Fruit fly (Drosophila melanogaster) whole organism, embryonic: Measurements from ENCODE around the gene CG34287.

Experiments used
- Antp ChIP-seq: fragments of 200-800 bp; sonication (Bioruptor generic); optimal IDR thresholded peaks from 3 replicates; lab custom pipeline; 2016; ENCODE audit warnings: missing biosample characterization, missing genetic modification characterization
- B-H1 ChIP-seq: fragments of 200-800 bp; sonication (Bioruptor generic); IDR thresholded peaks from 3 replicates; pipeline ENCODE4 v1.3.6; 2022; ENCODE audit warnings: missing biosample characterization, missing genetic modification characterization
- CG10267 ChIP-seq: fragments of 200-800 bp; sonication (Bioruptor generic); optimal IDR thresholded peaks from 2 replicates; lab custom pipeline; 2018; ENCODE audit warnings: missing biosample characterization, mild to moderate bottlenecking, missing genetic modification characterization, moderate library complexity
- CG10366 ChIP-seq: fragments of 200-800 bp; sonication (Bioruptor generic); IDR thresholded peaks from 2 replicates; pipeline ENCODE4 v1.3.6; 2022; ENCODE audit warnings: missing biosample characterization, missing genetic modification characterization
- CG11247 ChIP-seq: fragments of 200-800 bp; sonication (Bioruptor generic); IDR thresholded peaks from 2 replicates; pipeline ENCODE4 v1.3.6; 2022; ENCODE audit warnings: missing biosample characterization, missing genetic modification characterization
- CG11723 ChIP-seq: fragments of 200-800 bp; sonication (Bioruptor generic); optimal IDR thresholded peaks from 2 replicates; lab custom pipeline; 2017; ENCODE audit warnings: missing biosample characterization, mild to moderate bottlenecking, missing genetic modification characterization
- CG12071 ChIP-seq: fragments of 200-800 bp; sonication (Bioruptor generic); optimal IDR thresholded peaks from 3 replicates; lab custom pipeline; 2018; ENCODE audit warnings: missing biosample characterization, mild to moderate bottlenecking, missing genetic modification characterization
- CG12104 ChIP-seq: fragments of 200-800 bp; sonication (Bioruptor generic); optimal IDR thresholded peaks from 3 replicates; lab custom pipeline; 2016; ENCODE audit warnings: missing biosample characterization, missing genetic modification characterization
- CG12744 ChIP-seq: fragments of 200-800 bp; sonication (Bioruptor generic); optimal IDR thresholded peaks from 2 replicates; lab custom pipeline; 2016; ENCODE audit warnings: missing biosample characterization, missing genetic modification characterization
- CG13287 ChIP-seq: fragments of 200-800 bp; sonication (Bioruptor generic); IDR thresholded peaks from 2 replicates; pipeline ENCODE4 v1.3.6; 2022; ENCODE audit warnings: missing biosample characterization, missing genetic modification characterization; ENCODE audit not compliant: partially characterized antibody
- CG15514 ChIP-seq: fragments of 200-800 bp; sonication (Bioruptor generic); optimal IDR thresholded peaks from 3 replicates; lab custom pipeline; 2017; ENCODE audit warnings: missing biosample characterization, missing genetic modification characterization, mild to moderate bottlenecking, moderate library complexity, missing genetic modification reagents
- CG1602 ChIP-seq: fragments of 200-800 bp; sonication (Bioruptor generic); optimal IDR thresholded peaks from 3 replicates; lab custom pipeline; 2016; ENCODE audit warnings: missing biosample characterization, missing genetic modification characterization
- CG17186 ChIP-seq: fragments of 200-800 bp; sonication (Bioruptor generic); optimal IDR thresholded peaks from 3 replicates; lab custom pipeline; 2017; ENCODE audit warnings: missing biosample characterization, missing genetic modification reagents, missing genetic modification characterization
- CG2889 ChIP-seq: fragments of 200-800 bp; sonication (Bioruptor generic); IDR thresholded peaks from 3 replicates; pipeline ENCODE4 v1.3.6; 2022; ENCODE audit warnings: missing biosample characterization, missing genetic modification characterization
- CG3163 ChIP-seq: fragments of 200-800 bp; sonication (Bioruptor generic); optimal IDR thresholded peaks from 3 replicates; lab custom pipeline; 2016; ENCODE audit warnings: missing biosample characterization, missing genetic modification characterization
- CG34224 ChIP-seq: fragments of 200-800 bp; sonication (Bioruptor generic); IDR thresholded peaks from 3 replicates; pipeline ENCODE4 v1.3.6; 2022; ENCODE audit warnings: missing biosample characterization, missing genetic modification characterization; ENCODE audit not compliant: partially characterized antibody
- CG6791 ChIP-seq: fragments of 200-800 bp; sonication (Bioruptor generic); IDR thresholded peaks from 3 replicates; pipeline ENCODE4 v1.3.6; 2022; ENCODE audit warnings: missing biosample characterization, missing genetic modification characterization; ENCODE audit not compliant: partially characterized antibody
- CG6854 ChIP-seq: fragments of 200-800 bp; sonication (Bioruptor generic); optimal IDR thresholded peaks from 3 replicates; lab custom pipeline; 2017; ENCODE audit warnings: missing biosample characterization, mild to moderate bottlenecking, missing genetic modification characterization
- CG8290 ChIP-seq, 3 experiments: fragments of 200-800 bp; sonication (Bioruptor generic); optimal IDR thresholded peaks; 2 replicates each; lab custom pipeline; 2016 to 2019; ENCODE audit warnings: missing biosample characterization in 3 of 3, missing genetic modification characterization in 3 of 3, mild to moderate bottlenecking in 2 of 3, moderate library complexity in 1 of 3
- CG8765 ChIP-seq: fragments of 200-800 bp; sonication (Bioruptor generic); IDR thresholded peaks from 2 replicates; pipeline ENCODE4 v1.3.6; 2022; ENCODE audit warnings: missing biosample characterization, missing genetic modification characterization
- CG9609 ChIP-seq: fragments of 200-800 bp; sonication (Bioruptor generic); optimal IDR thresholded peaks from 3 replicates; lab custom pipeline; 2016; ENCODE audit warnings: missing biosample characterization, missing genetic modification characterization
- CG9727 ChIP-seq: fragments of 200-800 bp; sonication (Bioruptor generic); optimal IDR thresholded peaks from 3 replicates; lab custom pipeline; 2017; ENCODE audit warnings: missing biosample characterization, mild to moderate bottlenecking, missing genetic modification characterization
- CG9932 ChIP-seq: fragments of 200-800 bp; sonication (Bioruptor generic); IDR thresholded peaks from 2 replicates; pipeline ENCODE4 v1.3.6; 2022; ENCODE audit warnings: missing biosample characterization, missing genetic modification characterization
- CHES-1-like ChIP-seq: fragments of 200-800 bp; sonication (Bioruptor generic); optimal IDR thresholded peaks from 2 replicates; lab custom pipeline; 2016; ENCODE audit warnings: missing biosample characterization, missing genetic modification characterization
- Dfd ChIP-seq, 2 experiments: fragments of >200 bp; optimal IDR thresholded peaks; 2 replicates each; lab custom pipeline; 2017; ENCODE audit warnings: missing biosample characterization in 2 of 2, missing genetic modification characterization in 2 of 2
- Gsc ChIP-seq: fragments of 200-800 bp; sonication (Bioruptor generic); IDR thresholded peaks from 2 replicates; pipeline ENCODE4 v1.3.6; 2022; ENCODE audit warnings: missing biosample characterization, missing genetic modification characterization
- Hr3 ChIP-seq: fragments of 200-800 bp; sonication (Bioruptor generic); optimal IDR thresholded peaks from 3 replicates; lab custom pipeline; 2016; ENCODE audit warnings: missing biosample characterization, missing genetic modification characterization
- Hsf ChIP-seq: fragments of 200-800 bp; sonication (Bioruptor generic); optimal IDR thresholded peaks from 3 replicates; lab custom pipeline; 2016; ENCODE audit warnings: missing biosample characterization, missing genetic modification characterization
- MBD-R2 ChIP-seq: fragments of 200-800 bp; sonication (Bioruptor generic); IDR thresholded peaks from 2 replicates; pipeline ENCODE4 v1.3.6; 2022; ENCODE audit warnings: missing biosample characterization, missing genetic modification characterization
- MESR4 ChIP-seq: fragments of 200-800 bp; sonication (Bioruptor generic); optimal IDR thresholded peaks from 2 replicates; lab custom pipeline; 2018; ENCODE audit warnings: missing biosample characterization, mild to moderate bottlenecking, missing genetic modification characterization, moderate library complexity
- Meics ChIP-seq: fragments of 200-800 bp; sonication (Bioruptor generic); optimal IDR thresholded peaks from 2 replicates; lab custom pipeline; 2017; ENCODE audit warnings: missing biosample characterization, mild to moderate bottlenecking, missing genetic modification characterization
- Myb ChIP-seq: fragments of 200-800 bp; sonication (Bioruptor generic); optimal IDR thresholded peaks from 2 replicates; lab custom pipeline; 2016; ENCODE audit warnings: missing biosample characterization, missing genetic modification characterization
- NC2α ChIP-seq: fragments of 200-800 bp; sonication (Bioruptor generic); optimal IDR thresholded peaks from 2 replicates; lab custom pipeline; 2016; ENCODE audit warnings: missing biosample characterization, missing genetic modification characterization
- Pdp1 ChIP-seq, 2 experiments: fragments of 200-800 bp; sonication (Bioruptor generic); optimal IDR thresholded peaks; 3 replicates each; lab custom pipeline; 2016; ENCODE audit warnings: missing biosample characterization in 2 of 2, missing genetic modification characterization in 2 of 2, mild to moderate bottlenecking in 1 of 2, moderate library complexity in 1 of 2
- Poxn ChIP-seq: fragments of 200-800 bp; sonication (Bioruptor generic); IDR thresholded peaks from 2 replicates; pipeline ENCODE4 v1.3.6; 2022; ENCODE audit warnings: missing biosample characterization, missing genetic modification characterization
- TFAM ChIP-seq: fragments of 200-800 bp; sonication (Bioruptor generic); optimal IDR thresholded peaks from 2 replicates; lab custom pipeline; 2017; ENCODE audit warnings: missing biosample characterization, missing genetic modification characterization, inconsistent platforms
- bab2 ChIP-seq: fragments of 200-800 bp; sonication (Bioruptor generic); optimal IDR thresholded peaks from 2 replicates; lab custom pipeline; 2016; ENCODE audit warnings: missing biosample characterization, missing genetic modification characterization
- btn ChIP-seq: fragments of 200-800 bp; sonication (Bioruptor generic); optimal IDR thresholded peaks from 2 replicates; lab custom pipeline; 2016; ENCODE audit warnings: missing biosample characterization, missing genetic modification characterization
- dpn ChIP-seq, 2 experiments: fragments of 200-800 bp; sonication (Bioruptor generic); optimal IDR thresholded peaks; 3 replicates each; lab custom pipeline; 2016; ENCODE audit warnings: missing biosample characterization in 2 of 2, missing genetic modification characterization in 2 of 2
- ewg ChIP-seq: fragments of 200-800 bp; sonication (Bioruptor generic); optimal IDR thresholded peaks from 3 replicates; lab custom pipeline; 2017; ENCODE audit warnings: mild to moderate bottlenecking, missing biosample characterization, missing genetic modification reagents, missing genetic modification characterization
- fd102C ChIP-seq: fragments of 200-800 bp; sonication (Bioruptor generic); optimal IDR thresholded peaks from 2 replicates; lab custom pipeline; 2018; ENCODE audit warnings: missing biosample characterization, mild to moderate bottlenecking, missing genetic modification characterization, moderate library complexity
- fd96Cb ChIP-seq: fragments of 200-800 bp; sonication (Bioruptor generic); optimal IDR thresholded peaks from 2 replicates; lab custom pipeline; 2018; ENCODE audit warnings: missing biosample characterization, mild to moderate bottlenecking, missing genetic modification characterization, moderate library complexity
- hkb ChIP-seq, 2 experiments: fragments of 200-800 bp in 1 of 2; fragments of >200 bp in 1 of 2; sonication (Bioruptor generic) in 1 of 2; IDR thresholded peaks in 1 of 2; optimal IDR thresholded peaks in 1 of 2; 2 replicates each; pipeline versions ENCODE4 v1.3.6 to Lab custom; 2017 to 2022; ENCODE audit warnings: missing biosample characterization in 1 of 2, missing genetic modification characterization in 1 of 2
- inv ChIP-seq: fragments of 200-800 bp; sonication (Bioruptor generic); IDR thresholded peaks from 2 replicates; pipeline ENCODE4 v1.3.6; 2022; ENCODE audit warnings: missing biosample characterization, missing genetic modification characterization; ENCODE audit not compliant: partially characterized antibody
- mam ChIP-seq: fragments of 200-800 bp; sonication (Bioruptor generic); optimal IDR thresholded peaks from 3 replicates; lab custom pipeline; 2016; ENCODE audit warnings: missing biosample characterization, missing genetic modification characterization
- nerfin-1 ChIP-seq: fragments of 200-800 bp; sonication (Bioruptor generic); optimal IDR thresholded peaks from 3 replicates; lab custom pipeline; 2019; ENCODE audit warnings: missing biosample characterization, mild to moderate bottlenecking, missing genetic modification characterization, moderate library complexity
- slou ChIP-seq: fragments of 200-800 bp; sonication (Bioruptor generic); optimal IDR thresholded peaks from 3 replicates; lab custom pipeline; 2016; ENCODE audit warnings: missing biosample characterization, missing genetic modification characterization
- tx ChIP-seq: fragments of 200-800 bp; sonication (Bioruptor generic); optimal IDR thresholded peaks from 2 replicates; lab custom pipeline; 2016; ENCODE audit warnings: missing biosample characterization, missing genetic modification characterization
- vfl ChIP-seq: fragments of 200-800 bp; sonication (Bioruptor generic); optimal IDR thresholded peaks from 2 replicates; lab custom pipeline; 2016; ENCODE audit warnings: missing biosample characterization, missing genetic modification characterization
- zfh2 ChIP-seq: fragments of 200-800 bp; sonication (Bioruptor generic); optimal IDR thresholded peaks from 2 replicates; lab custom pipeline; 2016; ENCODE audit warnings: missing biosample characterization, missing genetic modification characterization

Gene CG34287

dm6 chr3R:5856215-5856614 lies 3.1 kb downstream of the CG34287 start, which contains the start of the genes disp and ECSIT (continued):
- TF ChIP-seq Myb (GFP tag; lab: Kevin White, UChicago) (peak; percentile 28), btn (GFP tag; lab: Kevin White, UChicago) (peak; percentile 3), Poxn (GFP tag; lab: Robert Waterston, UW) (no peak), NC2α (GFP tag; lab: Kevin White, UChicago) (no peak), slou (no peak), CG13287 (GFP tag; lab: Robert Waterston, UW) (peak; percentile 33; the same call in 1 of the 2 replicates), CHES-1-like (GFP tag; lab: Kevin White, UChicago) (peak; percentile 27), CG9609 (GFP tag; lab: Kevin White, UChicago) (peak; percentile 40), Antp (GFP tag; lab: Kevin White, UChicago) (peak; percentile 8), Meics (GFP tag; lab: Kevin White, UChicago) (no peak), fd102C (GFP tag; lab: Kevin White, UChicago) (no peak), vfl (GFP tag; lab: Kevin White, UChicago) (peak; percentile 27), B-H1 (no peak), CG1602 (GFP tag; lab: Kevin White, UChicago) (peak; percentile 12), MBD-R2 (GFP tag; lab: Robert Waterston, UW) (peak; percentile 81), CG8765 (GFP tag; lab: Robert Waterston, UW) (no peak), CG12744 (no peak), tx (GFP tag; lab: Kevin White, UChicago) (peak; percentile 16), CG9932 (GFP tag; lab: Robert Waterston, UW) (peak; percentile 31), CG6854 (peak; percentile 6), hkb (optimal IDR thresholded peaks at IDR 0.05; lab: Kevin White, UChicago) (peak; percentile 79), hkb (GFP tag; IDR thresholded peaks at IDR 0.05; lab: Robert Waterston, UW) (no peak), TFAM (no peak), inv (GFP tag; lab: Robert Waterston, UW) (no peak), mam (GFP tag; lab: Kevin White, UChicago) (peak; percentile 32), Hr3 (peak; percentile 22), zfh2 (GFP tag; lab: Kevin White, UChicago) (peak; percentile 57), CG17186 (GFP tag; lab: Kevin White, UChicago) (peak; percentile 70), CG10366 (GFP tag; lab: Robert Waterston, UW) (no peak), CG12104 (GFP tag; lab: Kevin White, UChicago) (no peak), ewg (no peak), Pdp1 (GFP tag; optimal IDR thresholded peaks at IDR 0.05; lab: Kevin White, UChicago) (peak in 1 of 2 experiments; percentile 36), Dfd (GFP tag; optimal IDR thresholded peaks at IDR 0.05; lab: Kevin White, UChicago) (no peak), CG15514 (GFP tag; lab: Kevin White, UChicago) (peak; percentile 98), CG9727 (no peak), nerfin-1 (tag; lab: Kevin White, UChicago) (no peak), CG6791 (GFP tag; lab: Robert Waterston, UW) (no peak), bab2 (GFP tag; lab: Kevin White, UChicago) (peak; percentile 27), CG34224 (GFP tag; lab: Robert Waterston, UW) (no peak), CG11723 (GFP tag; lab: Kevin White, UChicago) (no peak), Hsf (GFP tag; lab: Kevin White, UChicago) (peak; percentile 64), CG10267 (tag; lab: Kevin White, UChicago) (peak; percentile 95), CG8290 (GFP tag; optimal IDR thresholded peaks at IDR 0.05; lab: Kevin White, UChicago) (peak; percentile 73), CG8290 (tag; optimal IDR thresholded peaks at IDR 0.05; lab: Kevin White, UChicago) (no peak), CG11247 (GFP tag; lab: Robert Waterston, UW) (no peak), CG2889 (GFP tag; lab: Robert Waterston, UW) (no peak), CG12071 (GFP tag; lab: Kevin White, UChicago) (no peak), MESR4 (GFP tag; lab: Kevin White, UChicago) (no peak), dpn (GFP tag; optimal IDR thresholded peaks at IDR 0.05; lab: Kevin White, UChicago) (no peak), fd96Cb (tag; lab: Kevin White, UChicago) (no peak), CG3163 (GFP tag; lab: Kevin White, UChicago) (peak; percentile 14), Gsc (GFP tag; lab: Robert Waterston, UW) (no peak)
